Comparison of ENCODE assay signal across 2 worm cellular contexts in genomic region chrII:13485119-13485518, ce11.
A peak's percentile ranks its signal among the peaks of the same experiment; 100 is the strongest.
TF ChIP-seq lines count a peak whose summit lies in the region.

No protein-coding gene starts in this region.

TF ChIP-seq in whole organism, L4 larva, 104 proteins besides CTCF, POLR2A, EP300 and RAD21:
- peak; percentile 77 for TF ChIP-seq set-16 (GFP tag; IDR thresholded peaks at IDR 0.05; lab: Robert Waterston, UW)
- TF ChIP-seq ceh-82 (tag; optimal IDR thresholded peaks at IDR 0.05; lab: Kevin White, UChicago): no peak
- TF ChIP-seq zip-2 (tag; optimal IDR thresholded peaks at IDR 0.05; lab: Kevin White, UChicago): no peak
- TF ChIP-seq lin-38 (GFP tag; IDR thresholded peaks at IDR 0.05; lab: Robert Waterston, UW): 0 out of 2 replicates have a peak, but pooled peaks have one; percentile 17
- no peak for TF ChIP-seq nhr-25 (tag; optimal IDR thresholded peaks at IDR 0.05; lab: Kevin White, UChicago; ENCODE audit: borderline replicate concordance, insufficient read depth)
- TF ChIP-seq pha-4 (GFP tag; IDR thresholded peaks at IDR 0.05; lab: Robert Waterston, UW): no peak
- TF ChIP-seq pha-4 (tag; optimal IDR thresholded peaks at IDR 0.05; lab: Kevin White, UChicago): no peak
- no peak for TF ChIP-seq F37D6.2 (tag; optimal IDR thresholded peaks at IDR 0.05; lab: Kevin White, UChicago)
- no peak for TF ChIP-seq duxl-1 (tag; optimal IDR thresholded peaks at IDR 0.05; lab: Kevin White, UChicago; ENCODE audit: poor library complexity)
- TF ChIP-seq lin-39 (tag; optimal IDR thresholded peaks at IDR 0.05; lab: Kevin White, UChicago): no peak
- no peak for TF ChIP-seq gei-8 (GFP tag; optimal IDR thresholded peaks at IDR 0.05; lab: Kevin White, UChicago)
- TF ChIP-seq dmd-6 (GFP tag; IDR thresholded peaks at IDR 0.05; lab: Robert Waterston, UW): no peak
- TF ChIP-seq ceh-62 (tag; optimal IDR thresholded peaks at IDR 0.05; lab: Kevin White, UChicago): no peak
- no peak for TF ChIP-seq skn-1 (tag; optimal IDR thresholded peaks at IDR 0.05; lab: Kevin White, UChicago)
- no peak for TF ChIP-seq daf-12 (tag; optimal IDR thresholded peaks at IDR 0.05; lab: Kevin White, UChicago)
- no peak for TF ChIP-seq fkh-10 (GFP tag; optimal IDR thresholded peaks at IDR 0.05; lab: Kevin White, UChicago)
- TF ChIP-seq snpc-4 (tag; optimal IDR thresholded peaks at IDR 0.05; lab: Kevin White, UChicago): no peak
- TF ChIP-seq nhr-237 (tag; optimal IDR thresholded peaks at IDR 0.05; lab: Kevin White, UChicago): no peak
- TF ChIP-seq madf-5 (GFP tag; IDR thresholded peaks at IDR 0.05; lab: Robert Waterston, UW): no peak
- 0 out of 2 replicates have a peak, but pooled peaks have one; percentile 10 for TF ChIP-seq T26A8.4 (GFP tag; IDR thresholded peaks at IDR 0.05; lab: Robert Waterston, UW)
- TF ChIP-seq lin-29 (GFP tag; IDR thresholded peaks at IDR 0.05; lab: Robert Waterston, UW): no peak
- TF ChIP-seq ces-1 (GFP tag; optimal IDR thresholded peaks at IDR 0.05; lab: Kevin White, UChicago): no peak
- TF ChIP-seq nhr-41 (GFP tag; IDR thresholded peaks at IDR 0.05; lab: Robert Waterston, UW): no peak
- TF ChIP-seq nhr-48 (tag; optimal IDR thresholded peaks at IDR 0.05; lab: Kevin White, UChicago): no peak
- no peak for TF ChIP-seq nhr-10 (tag; optimal IDR thresholded peaks at IDR 0.05; lab: Kevin White, UChicago)
- no peak for TF ChIP-seq mes-2 (tag; optimal IDR thresholded peaks at IDR 0.05; lab: Kevin White, UChicago; ENCODE audit: poor library complexity, severe bottlenecking)
- no peak for TF ChIP-seq ama-1 (optimal IDR thresholded peaks at IDR 0.05; lab: Kevin White, UChicago)
- no peak for TF ChIP-seq zag-1 (tag; optimal IDR thresholded peaks at IDR 0.05; lab: Kevin White, UChicago)
- TF ChIP-seq fos-1 (tag; optimal IDR thresholded peaks at IDR 0.05; lab: Kevin White, UChicago): no peak
- no peak for TF ChIP-seq R02D3.7 (tag; optimal IDR thresholded peaks at IDR 0.05; lab: Kevin White, UChicago)
- TF ChIP-seq dmd-8 (GFP tag; IDR thresholded peaks at IDR 0.05; lab: Robert Waterston, UW): no peak
- no peak for TF ChIP-seq nhr-6 (tag; optimal IDR thresholded peaks at IDR 0.05; lab: Kevin White, UChicago)
- no peak for TF ChIP-seq aha-1 (tag; lab: Kevin White, UChicago)
- no peak for TF ChIP-seq aly-2 (tag; optimal IDR thresholded peaks at IDR 0.05; lab: Kevin White, UChicago)
- TF ChIP-seq nhr-42 (GFP tag; IDR thresholded peaks at IDR 0.05; lab: Robert Waterston, UW): 0 out of 2 replicates have a peak, but pooled peaks have one; percentile 5
- TF ChIP-seq rbr-2 (tag; optimal IDR thresholded peaks at IDR 0.05; lab: Kevin White, UChicago): no peak
- no peak for TF ChIP-seq nhr-76 (tag; optimal IDR thresholded peaks at IDR 0.05; lab: Kevin White, UChicago)
- TF ChIP-seq zip-11 (GFP tag; IDR thresholded peaks at IDR 0.05; lab: Robert Waterston, UW): no peak
- 0 out of 2 replicates have a peak, but pooled peaks have one; percentile 7 for TF ChIP-seq F26F4.8 (GFP tag; conservative IDR thresholded peaks at IDR 0.05; lab: Robert Waterston, UW)
- no peak for TF ChIP-seq lin-15B (tag; optimal IDR thresholded peaks at IDR 0.05; lab: Kevin White, UChicago)
- TF ChIP-seq egl-27 (tag; optimal IDR thresholded peaks at IDR 0.05; lab: Kevin White, UChicago): no peak
- TF ChIP-seq Y105C5A.15 (GFP tag; IDR thresholded peaks at IDR 0.05; lab: Robert Waterston, UW): no peak

TF ChIP-seq in whole organism, young adult, 124 proteins besides CTCF, POLR2A, EP300 and RAD21:
- no peak for TF ChIP-seq tbx-9 (tag; optimal IDR thresholded peaks at IDR 0.05; lab: Kevin White, UChicago; ENCODE audit: borderline replicate concordance)
- TF ChIP-seq zfh-2 (GFP tag; conservative IDR thresholded peaks at IDR 0.05; lab: Robert Waterston, UW): peak; percentile 66
